Worm (Caenorhabditis elegans) whole organism, midembryonic: ENCODE measurements around the gene srg-6.

Experiments
- T22C8.4 ChIP-seq: fragments of 200-800 bp; sonication (Bioruptor generic); IDR thresholded peaks from 2 replicates; pipeline ENCODE4 v1.3.6; 2022; ENCODE audit warnings: missing genetic modification characterization, missing compliant biosample characterization
- cog-1 ChIP-seq: sonication (generic microtip); optimal IDR thresholded peaks from 2 replicates; lab custom pipeline; 2016; ENCODE audit warnings: missing genetic modification characterization, missing compliant biosample characterization
- flt-1 ChIP-seq: fragments of 200-800 bp; sonication (Bioruptor generic); IDR thresholded peaks from 2 replicates; pipeline ENCODE4 v1.3.6; 2022; ENCODE audit warnings: missing genetic modification characterization, missing compliant biosample characterization
- klf-2 ChIP-seq: fragments of 200-800 bp; sonication (Bioruptor generic); conservative IDR thresholded peaks from 2 replicates; pipeline ENCODE4 v1.3.6; 2022; ENCODE audit warnings: missing genetic modification reagents, missing genetic modification characterization, missing compliant biosample characterization
- med-1 ChIP-seq: sonication (generic microtip); optimal IDR thresholded peaks from 2 replicates; lab custom pipeline; 2017; ENCODE audit warnings: missing genetic modification characterization, mild to moderate bottlenecking, missing compliant biosample characterization, antibody characterized with exemption, missing genetic modification reagents; ENCODE audit not compliant: insufficient read depth
- ref-1 ChIP-seq: fragments of 200-800 bp; sonication (Bioruptor generic); conservative IDR thresholded peaks from 2 replicates; pipeline ENCODE4 v1.3.6; 2022; ENCODE audit warnings: missing genetic modification reagents, missing genetic modification characterization, missing compliant biosample characterization
- tab-1 ChIP-seq: fragments of 200-800 bp; sonication (Bioruptor generic); IDR thresholded peaks from 2 replicates; pipeline ENCODE4 v1.3.6; 2022; ENCODE audit warnings: missing genetic modification characterization, missing compliant biosample characterization
- ztf-23 ChIP-seq: fragments of 200-800 bp; sonication (Bioruptor generic); IDR thresholded peaks from 2 replicates; pipeline ENCODE4 v1.3.6; 2022; ENCODE audit warnings: missing genetic modification reagents, missing genetic modification characterization, missing compliant biosample characterization

- no peak for TF ChIP-seq flt-1
- TF ChIP-seq cog-1 (tag; lab: Kevin White, UChicago), result no peak
- no peak for TF ChIP-seq med-1 (GFP tag; lab: Kevin White, UChicago)
- no peak for TF ChIP-seq tab-1 (GFP tag; lab: Robert Waterston, UW)
- no peak for TF ChIP-seq klf-2 (GFP tag; lab: Robert Waterston, UW)
- no peak for TF ChIP-seq ztf-23 (GFP tag; lab: Robert Waterston, UW)
- TF ChIP-seq T22C8.4 (GFP tag; lab: Robert Waterston, UW), result no peak
- no peak for TF ChIP-seq ref-1 (GFP tag; lab: Robert Waterston, UW)
These were observed 7.5 kb downstream of the srg-6 start, which contains the start of gene srg-1 for ce11 chrIII:6258262-6258661.
